Worm (Caenorhabditis elegans) whole organism, young adult: ENCODE measurements around the gene F32D8.1.
A peak's percentile ranks its signal among the peaks of the same experiment; 100 is the strongest.

Experiments used
- B0261.1 ChIP-seq: sonication (generic microtip); optimal IDR thresholded peaks from 2 replicates; lab custom pipeline; 2016; ENCODE audit warnings: mild to moderate bottlenecking, missing genetic modification characterization, moderate library complexity, missing compliant biosample characterization
- C17E4.6 ChIP-seq: fragments of 200-800 bp; sonication (Bioruptor generic); IDR thresholded peaks from 2 replicates; pipeline ENCODE4 v1.3.6; 2022; ENCODE audit warnings: missing genetic modification reagents, missing genetic modification characterization, missing compliant biosample characterization
- F22D6.2 ChIP-seq: sonication (generic microtip); optimal IDR thresholded peaks from 2 replicates; lab custom pipeline; 2016; ENCODE audit warnings: mild to moderate bottlenecking, missing genetic modification characterization, missing compliant biosample characterization
- F39B2.1 ChIP-seq: fragments of 200-800 bp; sonication (Bioruptor generic); IDR thresholded peaks from 2 replicates; pipeline ENCODE4 v1.3.6; 2022; ENCODE audit warnings: missing genetic modification reagents, missing genetic modification characterization, missing compliant biosample characterization
- F55B11.4 ChIP-seq: sonication (generic microtip); optimal IDR thresholded peaks from 2 replicates; lab custom pipeline; 2016; ENCODE audit warnings: missing compliant biosample characterization, missing genetic modification characterization, borderline replicate concordance; ENCODE audit not compliant: insufficient read depth
- F57A8.1 ChIP-seq: fragments of 200-800 bp; sonication (Bioruptor generic); optimal IDR thresholded peaks from 2 replicates; lab custom pipeline; 2018; ENCODE audit warnings: mild to moderate bottlenecking, missing genetic modification characterization, moderate library complexity, missing compliant biosample characterization
- K12H6.12 ChIP-seq: fragments of 200-800 bp; sonication (Bioruptor generic); optimal IDR thresholded peaks from 2 replicates; lab custom pipeline; 2018; ENCODE audit warnings: mild to moderate bottlenecking, missing genetic modification characterization, missing compliant biosample characterization
- T26A5.8 ChIP-seq: sonication (generic microtip); optimal IDR thresholded peaks from 2 replicates; lab custom pipeline; 2016; ENCODE audit warnings: missing genetic modification characterization, missing compliant biosample characterization
- Y79H2A.3 ChIP-seq: fragments of 200-800 bp; sonication (Bioruptor generic); conservative IDR thresholded peaks from 2 replicates; pipeline ENCODE4 v1.3.6; 2022; ENCODE audit warnings: missing genetic modification reagents, missing genetic modification characterization, missing compliant biosample characterization
- Y95B8A.8 ChIP-seq: fragments of 200-800 bp; sonication (Bioruptor generic); IDR thresholded peaks from 2 replicates; pipeline ENCODE4 v1.3.6; 2022; ENCODE audit warnings: missing genetic modification reagents, missing genetic modification characterization, missing compliant biosample characterization
- ZK185.1 ChIP-seq: sonication (generic microtip); optimal IDR thresholded peaks from 2 replicates; lab custom pipeline; 2016; ENCODE audit warnings: mild to moderate bottlenecking, missing genetic modification characterization, missing compliant biosample characterization; ENCODE audit not compliant: poor library complexity, severe bottlenecking
- ama-1 ChIP-seq, 3 experiments: fragments of 150-350 bp in 1 of 3; sonication (generic microtip) in 2 of 3; optimal IDR thresholded peaks; 2 replicates each; lab custom pipeline; 2014 to 2018; ENCODE audit warnings: missing biosample characterization in 2 of 3, missing genetic modification characterization in 2 of 3, missing genetic modification reagents in 2 of 3
- attf-3 ChIP-seq: fragments of 200-800 bp; sonication (Bioruptor generic); conservative IDR thresholded peaks from 2 replicates; pipeline ENCODE4 v1.3.6; 2022; ENCODE audit warnings: missing genetic modification reagents, missing genetic modification characterization, missing compliant biosample characterization
- attf-5 ChIP-seq: fragments of 200-800 bp; sonication (Bioruptor generic); optimal IDR thresholded peaks from 2 replicates; lab custom pipeline; 2018; ENCODE audit warnings: mild to moderate bottlenecking, missing genetic modification characterization, missing compliant biosample characterization
- ccch-3 ChIP-seq: fragments of 200-800 bp; sonication (Bioruptor generic); optimal IDR thresholded peaks from 2 replicates; lab custom pipeline; 2018; ENCODE audit warnings: mild to moderate bottlenecking, missing genetic modification characterization, missing compliant biosample characterization
- ceh-27 ChIP-seq: fragments of 200-800 bp; sonication (Bioruptor generic); optimal IDR thresholded peaks from 2 replicates; lab custom pipeline; 2018; ENCODE audit warnings: mild to moderate bottlenecking, missing genetic modification characterization, moderate library complexity, missing compliant biosample characterization
- ceh-40 ChIP-seq: fragments of 200-800 bp; sonication (Bioruptor generic); IDR thresholded peaks from 2 replicates; pipeline ENCODE4 v1.3.6; 2022; ENCODE audit warnings: missing genetic modification characterization, missing compliant biosample characterization
- chd-7 ChIP-seq: sonication (generic microtip); optimal IDR thresholded peaks from 2 replicates; lab custom pipeline; 2016; ENCODE audit warnings: mild to moderate bottlenecking, missing genetic modification characterization, moderate library complexity, missing compliant biosample characterization
- dox-1 ChIP-seq: fragments of 200-800 bp; sonication (Bioruptor generic); IDR thresholded peaks from 2 replicates; pipeline ENCODE4 v1.3.6; 2022; ENCODE audit warnings: missing genetic modification reagents, missing genetic modification characterization, missing compliant biosample characterization
- dpl-1 ChIP-seq: fragments of 150-350 bp; optimal IDR thresholded peaks from 2 replicates; lab custom pipeline; 2014; ENCODE audit warnings: missing biosample characterization, missing genetic modification reagents, missing genetic modification characterization
- efl-1 ChIP-seq: fragments of 150-350 bp; optimal IDR thresholded peaks from 2 replicates; lab custom pipeline; 2014; ENCODE audit warnings: missing biosample characterization, missing genetic modification reagents, missing genetic modification characterization
- fkh-3 ChIP-seq: sonication (generic microtip); optimal IDR thresholded peaks from 2 replicates; lab custom pipeline; 2016; ENCODE audit warnings: mild to moderate bottlenecking, missing genetic modification characterization, missing compliant biosample characterization
- hmg-20 ChIP-seq: fragments of 200-800 bp; sonication (Bioruptor generic); IDR thresholded peaks from 2 replicates; pipeline ENCODE4 v1.3.6; 2022; ENCODE audit warnings: missing genetic modification reagents, missing genetic modification characterization, missing compliant biosample characterization
- hrde-1 ChIP-seq: sonication (generic microtip); optimal IDR thresholded peaks from 2 replicates; lab custom pipeline; 2016; ENCODE audit warnings: missing genetic modification characterization, mild to moderate bottlenecking, missing compliant biosample characterization, moderate library complexity, missing genotype, missing genetic modification reagents, borderline replicate concordance
- let-526 ChIP-seq: fragments of 200-800 bp; sonication (Bioruptor generic); IDR thresholded peaks from 2 replicates; pipeline ENCODE4 v1.3.6; 2022; ENCODE audit warnings: missing genetic modification reagents, missing genetic modification characterization, missing compliant biosample characterization
- lin-26 ChIP-seq: fragments of 200-800 bp; sonication (Bioruptor generic); IDR thresholded peaks from 2 replicates; pipeline ENCODE4 v1.3.6; 2022; ENCODE audit warnings: missing genetic modification reagents, missing genetic modification characterization, missing compliant biosample characterization
- lin-40 ChIP-seq: sonication (generic microtip); optimal IDR thresholded peaks from 2 replicates; lab custom pipeline; 2016; ENCODE audit warnings: missing genetic modification characterization, mild to moderate bottlenecking, missing compliant biosample characterization, missing genotype, missing genetic modification reagents
- lin-54 ChIP-seq: fragments of 200-800 bp; sonication (Bioruptor generic); optimal IDR thresholded peaks from 2 replicates; lab custom pipeline; 2018; ENCODE audit warnings: mild to moderate bottlenecking, missing genetic modification characterization, missing compliant biosample characterization
- lsy-27 ChIP-seq: sonication (generic microtip); optimal IDR thresholded peaks from 2 replicates; lab custom pipeline; 2017; ENCODE audit warnings: missing genetic modification characterization, mild to moderate bottlenecking, missing compliant biosample characterization, antibody characterized with exemption, missing genotype, borderline replicate concordance; ENCODE audit not compliant: insufficient read depth
- madf-10 ChIP-seq: sonication (generic microtip); optimal IDR thresholded peaks from 2 replicates; lab custom pipeline; 2016; ENCODE audit warnings: mild to moderate bottlenecking, missing genetic modification characterization, missing compliant biosample characterization
- mes-4 ChIP-seq: sonication (generic microtip); optimal IDR thresholded peaks from 2 replicates; lab custom pipeline; 2016; ENCODE audit warnings: missing genotype, missing genetic modification characterization, missing compliant biosample characterization
- mxl-1 ChIP-seq: sonication (generic microtip); optimal IDR thresholded peaks from 2 replicates; lab custom pipeline; 2016; ENCODE audit warnings: missing genetic modification characterization, missing compliant biosample characterization
- nfya-1 ChIP-seq: sonication (generic microtip); optimal IDR thresholded peaks from 2 replicates; lab custom pipeline; 2017; ENCODE audit warnings: antibody characterized with exemption, missing compliant biosample characterization, missing genetic modification characterization, borderline replicate concordance; ENCODE audit not compliant: insufficient read depth
- nfya-2 ChIP-seq: fragments of 200-800 bp; sonication (Bioruptor generic); IDR thresholded peaks from 2 replicates; pipeline ENCODE4 v1.3.6; 2022; ENCODE audit warnings: missing genetic modification reagents, missing genetic modification characterization, missing compliant biosample characterization
- nhr-120 ChIP-seq: fragments of 200-800 bp; sonication (Bioruptor generic); IDR thresholded peaks from 2 replicates; pipeline ENCODE4 v1.3.6; 2022; ENCODE audit warnings: missing genetic modification characterization, missing compliant biosample characterization
- pha-4 ChIP-seq: fragments of 150-350 bp; sonication (generic microtip); optimal IDR thresholded peaks from 2 replicates; lab custom pipeline; 2014; ENCODE audit warnings: missing biosample characterization, missing genetic modification reagents, missing genetic modification characterization
- repo-1 ChIP-seq: sonication (generic microtip); optimal IDR thresholded peaks from 2 replicates; lab custom pipeline; 2017; ENCODE audit warnings: mild to moderate bottlenecking, missing genetic modification characterization, missing compliant biosample characterization
- rpc-1 ChIP-seq, 2 experiments: fragments of 150-350 bp in 1 of 2; sonication (generic microtip) in 1 of 2; optimal IDR thresholded peaks; 2 replicates each; lab custom pipeline; 2014 to 2018; ENCODE audit warnings: missing biosample characterization in 1 of 2, missing genetic modification characterization in 1 of 2, missing genetic modification reagents in 1 of 2, missing genotype in 1 of 2
- snpc-1.1 ChIP-seq: sonication (generic microtip); optimal IDR thresholded peaks from 2 replicates; lab custom pipeline; 2017; ENCODE audit warnings: missing genetic modification characterization, mild to moderate bottlenecking, missing compliant biosample characterization, antibody characterized with exemption, moderate library complexity, missing genotype, missing genetic modification reagents; ENCODE audit not compliant: insufficient read depth
- sptf-2 ChIP-seq: fragments of 200-800 bp; sonication (Bioruptor generic); optimal IDR thresholded peaks from 2 replicates; lab custom pipeline; 2018; ENCODE audit warnings: mild to moderate bottlenecking, missing genetic modification characterization, missing compliant biosample characterization
- tlf-1 ChIP-seq: fragments of 200-800 bp; sonication (Bioruptor generic); optimal IDR thresholded peaks from 2 replicates; lab custom pipeline; 2018; ENCODE audit warnings: mild to moderate bottlenecking, missing genetic modification characterization, missing compliant biosample characterization
- unc-62 ChIP-seq: fragments of 150-350 bp; optimal IDR thresholded peaks from 2 replicates; lab custom pipeline; 2014; ENCODE audit warnings: missing biosample characterization, missing genetic modification reagents, missing genetic modification characterization
- ztf-26 ChIP-seq: sonication (generic microtip); optimal IDR thresholded peaks from 2 replicates; lab custom pipeline; 2017; ENCODE audit warnings: missing genetic modification characterization, missing compliant biosample characterization
- ztf-3 ChIP-seq: fragments of 200-800 bp; sonication (Bioruptor generic); optimal IDR thresholded peaks from 2 replicates; lab custom pipeline; 2018; ENCODE audit warnings: mild to moderate bottlenecking, missing genetic modification characterization, missing compliant biosample characterization

The F32D8.1 gene

ce11 chrV:10883478-10883877 lies 2.8 kb downstream of the F32D8.1 start, which contains the start of gene F32D8.2 (continued):
- TF ChIP-seq ccch-3 (GFP tag; lab: Kevin White, UChicago) (no peak), rpc-1 (optimal IDR thresholded peaks at IDR 0.05; lab: Kevin White, UChicago) (no peak), rpc-1 (tag; optimal IDR thresholded peaks at IDR 0.05; lab: Kevin White, UChicago) (no peak), ZK185.1 (tag; lab: Kevin White, UChicago) (no peak)

DNA sequence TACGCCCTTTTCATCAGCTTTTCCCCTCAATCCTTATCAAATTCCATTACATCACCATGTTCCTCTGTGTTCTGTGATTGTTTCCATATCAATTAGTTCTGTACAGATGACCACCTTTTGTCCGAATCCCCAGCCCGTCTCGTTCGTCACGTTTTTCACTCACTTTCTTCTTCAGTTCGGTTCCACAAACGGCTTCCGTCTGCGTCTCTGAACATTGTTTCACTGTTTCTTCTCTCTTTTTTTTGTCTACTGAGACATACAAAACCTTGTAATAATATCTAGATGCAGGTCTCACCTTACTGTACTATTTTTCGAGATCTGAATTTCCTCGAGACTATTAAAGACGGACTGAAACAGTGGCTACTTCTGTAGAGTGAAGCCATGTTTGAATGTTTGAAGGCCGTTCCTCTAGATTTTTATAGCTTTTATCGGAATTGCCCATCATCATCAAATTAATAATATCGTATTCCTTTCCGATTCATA lies 5.8 kb downstream of the F32D8.1 start, which contains the start of gene F32D8.3:
Gene F32D8.3, plus strand, starts transcription at position 433 of the 483 bp plus-strand sequence.
- TF ChIP-seq pha-4 (no peak), lin-54 (GFP tag; lab: Kevin White, UChicago) (no peak), efl-1 (GFP tag; lab: Kevin White, UChicago) (no peak), dox-1 (GFP tag; lab: Robert Waterston, UW) (no peak), mes-4 (tag; lab: Kevin White, UChicago) (no peak), unc-62 (GFP tag; lab: Kevin White, UChicago) (no peak), B0261.1 (tag; lab: Kevin White, UChicago) (no peak), Y79H2A.3 (GFP tag; lab: Robert Waterston, UW) (no peak), T26A5.8 (tag; lab: Kevin White, UChicago) (no peak), ztf-3 (GFP tag; lab: Kevin White, UChicago) (no peak), hrde-1 (tag; lab: Kevin White, UChicago) (no peak), nhr-120 (no peak), attf-5 (GFP tag; lab: Kevin White, UChicago) (no peak), F57A8.1 (GFP tag; lab: Kevin White, UChicago) (no peak), ceh-40 (no peak), let-526 (no peak), sptf-2 (GFP tag; lab: Kevin White, UChicago) (no peak), ztf-26 (no peak)

ce11 chrV:10887564-10887963 lies 6.9 kb downstream of the F32D8.1 start:
- TF ChIP-seq madf-10, result no peak
- no peak for TF ChIP-seq mxl-1 (tag; lab: Kevin White, UChicago)
- TF ChIP-seq ceh-27 (GFP tag; lab: Kevin White, UChicago), result no peak
- TF ChIP-seq chd-7, result peak; percentile 31
- no peak for TF ChIP-seq nfya-1 (tag; lab: Kevin White, UChicago)
- TF ChIP-seq tlf-1, result peak; percentile 55
- TF ChIP-seq dpl-1 (GFP tag; lab: Kevin White, UChicago), result no peak
- TF ChIP-seq K12H6.12, result no peak
- no peak for TF ChIP-seq F39B2.1 (GFP tag; lab: Robert Waterston, UW)
- TF ChIP-seq sptf-2 (GFP tag; lab: Kevin White, UChicago), result no peak
- no peak for TF ChIP-seq F22D6.2
- no peak for TF ChIP-seq nfya-2
- TF ChIP-seq ztf-26, result peak; percentile 78
- TF ChIP-seq lin-26 (GFP tag; lab: Robert Waterston, UW), result 0 out of 2 replicates have a peak, but pooled peaks have one; percentile 11
- TF ChIP-seq lin-40 (tag; lab: Kevin White, UChicago), result peak; percentile 3
- TF ChIP-seq hmg-20, result 0 out of 2 replicates have a peak, but pooled peaks have one; percentile 22
- no peak for TF ChIP-seq snpc-1.1 (tag; lab: Kevin White, UChicago)
- TF ChIP-seq lsy-27 (tag; lab: Kevin White, UChicago), result no peak
- no peak for TF ChIP-seq F55B11.4 (tag; lab: Kevin White, UChicago)
- peak; percentile 26 for TF ChIP-seq ama-1 (optimal IDR thresholded peaks at IDR 0.05; lab: Kevin White, UChicago)
- no peak for TF ChIP-seq ama-1 (GFP tag; optimal IDR thresholded peaks at IDR 0.05; lab: Kevin White, UChicago)
- TF ChIP-seq Y95B8A.8 (GFP tag; lab: Robert Waterston, UW), result no peak
- no peak for TF ChIP-seq Y79H2A.3 (GFP tag; lab: Robert Waterston, UW)
- TF ChIP-seq repo-1 (tag; lab: Kevin White, UChicago), result peak; percentile 84
- no peak for TF ChIP-seq C17E4.6
- no peak for TF ChIP-seq attf-3 (GFP tag; lab: Robert Waterston, UW)
- no peak for TF ChIP-seq fkh-3 (tag; lab: Kevin White, UChicago)
- no peak for TF ChIP-seq B0261.1 (tag; lab: Kevin White, UChicago)
- no peak for TF ChIP-seq F57A8.1 (GFP tag; lab: Kevin White, UChicago)
